Fruit fly (Drosophila melanogaster): ENCODE measurements around the gene VAChT.

Gene VAChT

dm6 chr3R:18719767-18720341, 14.6 kb downstream of the VAChT start (continued):
- TF ChIP-seq ash1 (GFP tag; optimal IDR thresholded peaks at IDR 0.05) (no peak), HmgD (GFP tag; optimal IDR thresholded peaks at IDR 0.05) (peak; percentile 22), knrl (GFP tag; IDR thresholded peaks at IDR 0.05; ENCODE audit: partially characterized antibody) (no peak), grau (tag; optimal IDR thresholded peaks at IDR 0.05) (peak; percentile 88), gcm (GFP tag; optimal IDR thresholded peaks at IDR 0.05) (peak; percentile 65), Drgx (GFP tag; IDR thresholded peaks at IDR 0.05) (no peak), lilli (GFP tag; optimal IDR thresholded peaks at IDR 0.05) (peak; percentile 88), cato (GFP tag; optimal IDR thresholded peaks at IDR 0.05; ENCODE audit: borderline replicate concordance) (peak; percentile 15), CG7357 (GFP tag; IDR thresholded peaks at IDR 0.05) (peak; percentile 70), CG13287 (GFP tag; IDR thresholded peaks at IDR 0.05; ENCODE audit: partially characterized antibody) (no peak), CoRest (tag; optimal IDR thresholded peaks at IDR 0.05) (peak; percentile 89), CG12155 (GFP tag; optimal IDR thresholded peaks at IDR 0.05) (peak; percentile 67), slou (GFP tag; optimal IDR thresholded peaks at IDR 0.05) (peak; percentile 83), CG42726 (GFP tag; IDR thresholded peaks at IDR 0.05; ENCODE audit: partially characterized antibody) (no peak), HHEX (GFP tag; optimal IDR thresholded peaks at IDR 0.05) (peak; percentile 83), Ada2b (GFP tag; IDR thresholded peaks at IDR 0.05) (peak; percentile 82; the same call in 1 of the 2 replicates), Hsf (GFP tag; optimal IDR thresholded peaks at IDR 0.05) (peak; percentile 82), gro (GFP tag; optimal IDR thresholded peaks at IDR 0.05) (peak; percentile 89), jing (GFP tag; optimal IDR thresholded peaks at IDR 0.05) (peak; percentile 58), crc (GFP tag; optimal IDR thresholded peaks at IDR 0.05) (peak; percentile 74), CG33557 (GFP tag; optimal IDR thresholded peaks at IDR 0.05) (peak; percentile 57), sob (GFP tag; IDR thresholded peaks at IDR 0.05) (peak; percentile 83), NC2β (GFP tag; optimal IDR thresholded peaks at IDR 0.05) (peak; percentile 68), CG17568 (GFP tag; optimal IDR thresholded peaks at IDR 0.05) (peak; percentile 61), CG5953 (GFP tag; IDR thresholded peaks at IDR 0.05) (peak; percentile 57; the same call in 1 of the 2 replicates), kah (GFP tag; optimal IDR thresholded peaks at IDR 0.05) (peak; percentile 62), ken (GFP tag; IDR thresholded peaks at IDR 0.05) (peak; percentile 81), CG10543 (GFP tag; optimal IDR thresholded peaks at IDR 0.05) (peak; percentile 94), Ptx1 (GFP tag; IDR thresholded peaks at IDR 0.05) (peak; percentile 84), ranshi (GFP tag; IDR thresholded peaks at IDR 0.05) (peak; percentile 85), CG11247 (GFP tag; IDR thresholded peaks at IDR 0.05) (peak; percentile 74), Rfx (GFP tag; IDR thresholded peaks at IDR 0.05) (peak; percentile 89), dm (GFP tag; optimal IDR thresholded peaks at IDR 0.05) (peak; percentile 59), NFAT (GFP tag; IDR thresholded peaks at IDR 0.05) (peak; percentile 64), Doc3 (GFP tag; IDR thresholded peaks at IDR 0.05; ENCODE audit: partially characterized antibody) (no peak), phol (tag; optimal IDR thresholded peaks at IDR 0.05) (peak; percentile 81), CG3163 (GFP tag; optimal IDR thresholded peaks at IDR 0.05) (peak; percentile 63), CG9817 (tag; optimal IDR thresholded peaks at IDR 0.05) (peak; percentile 89), corto (GFP tag; optimal IDR thresholded peaks at IDR 0.05) (peak; percentile 17), BEAF-32 (GFP tag; optimal IDR thresholded peaks at IDR 0.05) (no peak), hkb (optimal IDR thresholded peaks at IDR 0.05) (no peak), hkb (GFP tag; IDR thresholded peaks at IDR 0.05) (peak; percentile 90), CG14860 (GFP tag; IDR thresholded peaks at IDR 0.05; ENCODE audit: partially characterized antibody) (no peak), Mad (GFP tag; optimal IDR thresholded peaks at IDR 0.05) (peak; percentile 72), CG15011 (GFP tag; optimal IDR thresholded peaks at IDR 0.05) (peak; percentile 73), crol (GFP tag; IDR thresholded peaks at IDR 0.05) (no peak), CG30431 (GFP tag; optimal IDR thresholded peaks at IDR 0.05) (peak; percentile 55), Hand (GFP tag; optimal IDR thresholded peaks at IDR 0.05) (peak; percentile 94), ac (GFP tag; optimal IDR thresholded peaks at IDR 0.05) (no peak), CG2120 (GFP tag; optimal IDR thresholded peaks at IDR 0.05) (peak; percentile 93)

Data from whole organism, embryonic.